Fruit fly (Drosophila melanogaster) whole organism, embryonic: ENCODE data around the gene CG11668.

Source experiments
- ATbp ChIP-seq: fragments of 200-800 bp; sonication (Bioruptor generic); optimal IDR thresholded peaks from 2 replicates; lab custom pipeline; 2017; ENCODE audit warnings: missing biosample characterization, mild to moderate bottlenecking, missing genetic modification characterization, missing genetic modification reagents
- Ada2b ChIP-seq: fragments of 200-800 bp; sonication (Bioruptor generic); IDR thresholded peaks from 2 replicates; pipeline ENCODE4 v1.3.6; 2022; ENCODE audit warnings: missing biosample characterization, missing genetic modification characterization
- B-H2 ChIP-seq: fragments of 200-800 bp; sonication (Bioruptor generic); optimal IDR thresholded peaks from 2 replicates; lab custom pipeline; 2018; ENCODE audit warnings: missing biosample characterization, mild to moderate bottlenecking, missing genetic modification characterization
- CG10147 ChIP-seq: fragments of 200-800 bp; sonication (Bioruptor generic); optimal IDR thresholded peaks from 2 replicates; lab custom pipeline; 2019; ENCODE audit warnings: missing biosample characterization, mild to moderate bottlenecking, missing genetic modification characterization, moderate library complexity
- CG1024 ChIP-seq: fragments of 200-800 bp; sonication (Bioruptor generic); IDR thresholded peaks from 2 replicates; pipeline ENCODE4 v1.3.6; 2022; ENCODE audit warnings: missing biosample characterization, missing genetic modification characterization
- CG10462 ChIP-seq: fragments of 200-800 bp; sonication (Bioruptor generic); optimal IDR thresholded peaks from 2 replicates; lab custom pipeline; 2016; ENCODE audit warnings: missing biosample characterization, missing genetic modification characterization
- CG10979 ChIP-seq: fragments of 200-800 bp; sonication (Bioruptor generic); optimal IDR thresholded peaks from 2 replicates; lab custom pipeline; 2018; ENCODE audit warnings: missing biosample characterization, mild to moderate bottlenecking, missing genetic modification characterization, moderate library complexity
- CG11247 ChIP-seq: fragments of 200-800 bp; sonication (Bioruptor generic); IDR thresholded peaks from 2 replicates; pipeline ENCODE4 v1.3.6; 2022; ENCODE audit warnings: missing biosample characterization, missing genetic modification characterization
- CG11398 ChIP-seq: fragments of 200-800 bp; sonication (Bioruptor generic); optimal IDR thresholded peaks from 2 replicates; lab custom pipeline; 2016; ENCODE audit warnings: missing biosample characterization, missing genetic modification characterization
- CG13123 ChIP-seq: fragments of 200-800 bp; sonication (Bioruptor generic); optimal IDR thresholded peaks from 2 replicates; lab custom pipeline; 2016; ENCODE audit warnings: missing biosample characterization, missing genetic modification characterization
- CG2129 ChIP-seq: fragments of 200-800 bp; sonication (Bioruptor generic); IDR thresholded peaks from 2 replicates; pipeline ENCODE4 v1.3.6; 2022; ENCODE audit warnings: missing biosample characterization, missing genetic modification characterization; ENCODE audit not compliant: partially characterized antibody
- CG31365 ChIP-seq: fragments of 200-800 bp; sonication (Bioruptor generic); optimal IDR thresholded peaks from 2 replicates; lab custom pipeline; 2018; ENCODE audit warnings: missing biosample characterization, mild to moderate bottlenecking, missing genetic modification characterization
- CG32532 ChIP-seq: fragments of 200-800 bp; sonication (Bioruptor generic); IDR thresholded peaks from 2 replicates; pipeline ENCODE4 v1.3.6; 2022; ENCODE audit warnings: missing biosample characterization, missing genetic modification characterization
- CG33557 ChIP-seq: fragments of 200-800 bp; sonication (Bioruptor generic); optimal IDR thresholded peaks from 2 replicates; lab custom pipeline; 2019; ENCODE audit warnings: missing biosample characterization, mild to moderate bottlenecking, missing genetic modification characterization, moderate library complexity
- CG3407 ChIP-seq: fragments of 200-800 bp; sonication (Bioruptor generic); optimal IDR thresholded peaks from 2 replicates; lab custom pipeline; 2018; ENCODE audit warnings: missing biosample characterization, mild to moderate bottlenecking, missing genetic modification characterization
- CG34224 ChIP-seq: fragments of 200-800 bp; sonication (Bioruptor generic); IDR thresholded peaks from 3 replicates; pipeline ENCODE4 v1.3.6; 2022; ENCODE audit warnings: missing biosample characterization, missing genetic modification characterization; ENCODE audit not compliant: partially characterized antibody
- CG3726 ChIP-seq: fragments of 200-800 bp; sonication (Bioruptor generic); IDR thresholded peaks from 3 replicates; pipeline ENCODE4, ENCODE4 v1.3.6; 2022; ENCODE audit warnings: missing biosample characterization, missing genetic modification characterization
- CG43689 ChIP-seq: fragments of 200-800 bp; sonication (Bioruptor generic); IDR thresholded peaks from 2 replicates; pipeline ENCODE4 v1.3.6; 2022; ENCODE audit warnings: missing biosample characterization, missing genetic modification characterization
- CG5953 ChIP-seq: fragments of 200-800 bp; sonication (Bioruptor generic); IDR thresholded peaks from 2 replicates; pipeline ENCODE4 v1.3.6; 2022; ENCODE audit warnings: missing biosample characterization, missing genetic modification characterization
- CG6689 ChIP-seq: fragments of 200-800 bp; sonication (Bioruptor generic); IDR thresholded peaks from 2 replicates; pipeline ENCODE4 v1.3.6; 2022; ENCODE audit warnings: missing biosample characterization, missing genetic modification characterization
- CG7271 ChIP-seq: fragments of 200-800 bp; sonication (Bioruptor generic); optimal IDR thresholded peaks from 2 replicates; lab custom pipeline; 2018; ENCODE audit warnings: missing biosample characterization, mild to moderate bottlenecking, missing genetic modification characterization, moderate library complexity
- CG8359 ChIP-seq: fragments of 200-800 bp; sonication (Bioruptor generic); optimal IDR thresholded peaks from 2 replicates; lab custom pipeline; 2017; ENCODE audit warnings: missing biosample characterization, mild to moderate bottlenecking, missing genetic modification characterization, borderline replicate concordance
- CG9876 ChIP-seq: fragments of 200-800 bp; sonication (Bioruptor generic); optimal IDR thresholded peaks from 2 replicates; lab custom pipeline; 2016; ENCODE audit warnings: missing biosample characterization, missing genetic modification characterization
- CrebB ChIP-seq: fragments of 200-800 bp; sonication (Bioruptor generic); optimal IDR thresholded peaks from 3 replicates; lab custom pipeline; 2018; ENCODE audit warnings: missing biosample characterization, mild to moderate bottlenecking, missing genetic modification characterization
- Dip3 ChIP-seq: fragments of 200-800 bp; sonication (Bioruptor generic); optimal IDR thresholded peaks from 3 replicates; lab custom pipeline; 2016; ENCODE audit warnings: missing biosample characterization, missing genetic modification characterization
- Doc2 ChIP-seq: fragments of 200-800 bp; sonication (Bioruptor generic); IDR thresholded peaks from 2 replicates; pipeline ENCODE4 v1.3.6; 2022; ENCODE audit warnings: missing biosample characterization, missing genetic modification characterization
- E2f1 ChIP-seq: fragments of 200-800 bp; sonication (Bioruptor generic); IDR thresholded peaks from 2 replicates; pipeline ENCODE4 v1.3.6; 2022; ENCODE audit warnings: missing biosample characterization, missing genetic modification characterization
- HLH4C ChIP-seq: fragments of 200-800 bp; sonication (Bioruptor generic); IDR thresholded peaks from 3 replicates; pipeline ENCODE4 v1.3.6; 2022; ENCODE audit warnings: missing biosample characterization, missing genetic modification characterization; ENCODE audit not compliant: partially characterized antibody
- Hr78 ChIP-seq, 2 experiments: fragments of 200-800 bp in 1 of 2; fragments of >200 bp in 1 of 2; sonication (Bioruptor generic) in 1 of 2; optimal IDR thresholded peaks; 2 replicates each; lab custom pipeline; 2017 to 2019; ENCODE audit warnings: missing biosample characterization in 2 of 2, missing genetic modification characterization in 2 of 2, mild to moderate bottlenecking in 1 of 2, moderate library complexity in 1 of 2
- MTF-1 ChIP-seq: fragments of 200-800 bp; sonication (Bioruptor generic); optimal IDR thresholded peaks from 2 replicates; lab custom pipeline; 2018; ENCODE audit warnings: missing biosample characterization, mild to moderate bottlenecking, missing genetic modification characterization, borderline replicate concordance
- Neu2 ChIP-seq: fragments of 200-800 bp; sonication (Bioruptor generic); optimal IDR thresholded peaks from 3 replicates; lab custom pipeline; 2016; ENCODE audit warnings: missing biosample characterization, missing genetic modification characterization, borderline replicate concordance
- Nf-YA ChIP-seq: fragments of 200-800 bp; sonication (Bioruptor generic); IDR thresholded peaks from 2 replicates; pipeline ENCODE4 v1.3.6; 2022; ENCODE audit warnings: missing biosample characterization, missing genetic modification characterization
- Optix ChIP-seq: fragments of 200-800 bp; sonication (Bioruptor generic); IDR thresholded peaks from 3 replicates; pipeline ENCODE4 v1.3.6; 2022; ENCODE audit warnings: missing biosample characterization, missing genetic modification characterization
- TFAM ChIP-seq: fragments of 200-800 bp; sonication (Bioruptor generic); optimal IDR thresholded peaks from 2 replicates; lab custom pipeline; 2017; ENCODE audit warnings: missing biosample characterization, missing genetic modification characterization, inconsistent platforms
- chif ChIP-seq, 2 experiments: fragments of 200-800 bp; sonication (Bioruptor generic); optimal IDR thresholded peaks; 3 replicates each; lab custom pipeline; 2016; ENCODE audit warnings: missing biosample characterization in 2 of 2, missing genetic modification characterization in 2 of 2
- chn ChIP-seq: fragments of 200-800 bp; sonication (Bioruptor generic); optimal IDR thresholded peaks from 2 replicates; lab custom pipeline; 2016; ENCODE audit warnings: missing biosample characterization, missing genetic modification characterization
- eyg ChIP-seq: fragments of 200-800 bp; sonication (Bioruptor generic); optimal IDR thresholded peaks from 3 replicates; lab custom pipeline; 2016; ENCODE audit warnings: missing biosample characterization, missing genetic modification characterization
- fru ChIP-seq: fragments of >200 bp; optimal IDR thresholded peaks from 2 replicates; lab custom pipeline; 2017
- ftz-f1 ChIP-seq: fragments of 200-800 bp; sonication (Bioruptor generic); optimal IDR thresholded peaks from 2 replicates; lab custom pipeline; 2016; ENCODE audit warnings: missing biosample characterization, missing genetic modification characterization
- inv ChIP-seq: fragments of 200-800 bp; sonication (Bioruptor generic); IDR thresholded peaks from 2 replicates; pipeline ENCODE4 v1.3.6; 2022; ENCODE audit warnings: missing biosample characterization, missing genetic modification characterization; ENCODE audit not compliant: partially characterized antibody
- kah ChIP-seq: fragments of 200-800 bp; sonication (Bioruptor generic); optimal IDR thresholded peaks from 2 replicates; lab custom pipeline; 2018; ENCODE audit warnings: missing biosample characterization, mild to moderate bottlenecking, missing genetic modification characterization
- pb ChIP-seq: fragments of 200-800 bp; sonication (Bioruptor generic); optimal IDR thresholded peaks from 3 replicates; lab custom pipeline; 2016; ENCODE audit warnings: missing biosample characterization, missing genetic modification characterization
- peb ChIP-seq: fragments of 200-800 bp; sonication (Bioruptor generic); IDR thresholded peaks from 2 replicates; pipeline ENCODE4 v1.3.6; 2022; ENCODE audit warnings: missing biosample characterization, missing genetic modification characterization
- run ChIP-seq: fragments of 200-800 bp; sonication (Bioruptor generic); optimal IDR thresholded peaks from 3 replicates; lab custom pipeline; 2018; ENCODE audit warnings: missing biosample characterization, mild to moderate bottlenecking, missing genetic modification characterization
- salm ChIP-seq: fragments of 200-800 bp; sonication (Bioruptor generic); optimal IDR thresholded peaks from 2 replicates; lab custom pipeline; 2018; ENCODE audit warnings: missing biosample characterization, mild to moderate bottlenecking, missing genetic modification characterization
- scrt ChIP-seq: fragments of 200-800 bp; sonication (Bioruptor generic); optimal IDR thresholded peaks from 2 replicates; lab custom pipeline; 2018; ENCODE audit warnings: missing biosample characterization, mild to moderate bottlenecking, missing genetic modification characterization, moderate library complexity
- sens ChIP-seq: fragments of 200-800 bp; sonication (Bioruptor generic); peaks from one replicate; lab custom pipeline; 2016; ENCODE audit warnings: missing biosample characterization, missing genetic modification characterization
- tap ChIP-seq: fragments of 200-800 bp; optimal IDR thresholded peaks from 3 replicates; lab custom pipeline; 2019; ENCODE audit warnings: missing biosample characterization, mild to moderate bottlenecking, missing genetic modification characterization, moderate library complexity
- tin ChIP-seq: fragments of 200-800 bp; sonication (Bioruptor generic); optimal IDR thresholded peaks from 3 replicates; lab custom pipeline; 2016; ENCODE audit warnings: missing biosample characterization, missing genetic modification characterization
- unpg ChIP-seq: fragments of 200-800 bp; sonication (Bioruptor generic); optimal IDR thresholded peaks from 3 replicates; lab custom pipeline; 2018; ENCODE audit warnings: missing biosample characterization, mild to moderate bottlenecking, missing genetic modification characterization, moderate library complexity
- wek ChIP-seq: fragments of 200-800 bp; sonication (Bioruptor generic); optimal IDR thresholded peaks from 3 replicates; lab custom pipeline; 2018; ENCODE audit warnings: missing biosample characterization, mild to moderate bottlenecking, missing genetic modification characterization, moderate library complexity

CG11668 gene

dm6 chr3R:13051298-13051723 lies 13.1 kb downstream of the CG11668 start, which contains the start of gene CG7966 (continued):
- TF ChIP-seq CG32532 (GFP tag; lab: Robert Waterston, UW) (peak; percentile 38; the same call in 1 of the 2 replicates), eyg (peak; percentile 90), Doc2 (GFP tag; lab: Robert Waterston, UW) (no peak), Neu2 (GFP tag; lab: Kevin White, UChicago) (no peak), Hr78 (GFP tag; optimal IDR thresholded peaks at IDR 0.05; lab: Kevin White, UChicago) (peak in 1 of 2 experiments; percentile 99), E2f1 (GFP tag; lab: Robert Waterston, UW) (no peak), Dip3 (GFP tag; lab: Kevin White, UChicago) (no peak), Optix (GFP tag; lab: Robert Waterston, UW) (no peak), CG13123 (GFP tag; lab: Kevin White, UChicago) (no peak), tin (GFP tag; lab: Kevin White, UChicago) (no peak), CG31365 (tag; lab: Kevin White, UChicago) (peak; percentile 27), B-H2 (peak; percentile 42), ftz-f1 (peak; percentile 66), CG3407 (GFP tag; lab: Kevin White, UChicago) (no peak), unpg (GFP tag; lab: Kevin White, UChicago) (no peak), kah (GFP tag; lab: Kevin White, UChicago) (no peak), tap (peak; percentile 33), salm (tag; lab: Kevin White, UChicago) (peak; percentile 10), inv (GFP tag; lab: Robert Waterston, UW) (no peak), Ada2b (GFP tag; lab: Robert Waterston, UW) (no peak), CG10147 (no peak), CG33557 (GFP tag; lab: Kevin White, UChicago) (no peak), ATbp (GFP tag; lab: Kevin White, UChicago) (no peak), CG5953 (no peak), CG1024 (GFP tag; lab: Robert Waterston, UW) (no peak), Nf-YA (no peak), pb (peak; percentile 91), sens (GFP tag; lab: Kevin White, UChicago) (no peak), chif (GFP tag; optimal IDR thresholded peaks at IDR 0.05; lab: Kevin White, UChicago) (no peak), CG9876 (no peak), CG11247 (GFP tag; lab: Robert Waterston, UW) (no peak), run (no peak), CG10979 (tag; lab: Kevin White, UChicago) (no peak), HLH4C (no peak), MTF-1 (GFP tag; lab: Kevin White, UChicago) (peak; percentile 38), fru (lab: Kevin White, UChicago) (no peak), TFAM (GFP tag; lab: Kevin White, UChicago) (no peak), scrt (GFP tag; lab: Kevin White, UChicago) (no peak), CG2129 (GFP tag; lab: Robert Waterston, UW) (no peak), chn (GFP tag; lab: Kevin White, UChicago) (no peak), peb (no peak), CG7271 (no peak), CG34224 (peak; percentile 14; the same call in 2 of the 3 replicates), wek (GFP tag; lab: Kevin White, UChicago) (no peak), CG6689 (GFP tag; lab: Robert Waterston, UW) (no peak), CG11398 (no peak), CG8359 (GFP tag; lab: Kevin White, UChicago) (no peak), CG43689 (no peak), CrebB (tag; lab: Kevin White, UChicago) (no peak), CG3726 (no peak), CG10462 (GFP tag; lab: Kevin White, UChicago) (no peak)
